Worm (Caenorhabditis elegans) whole organism, early embryonic: ENCODE measurements around the gene T08D10.3.

Experiments used
- B0310.2 ChIP-seq: sonication (generic microtip); optimal IDR thresholded peaks from 2 replicates; lab custom pipeline; 2016; ENCODE audit warnings: mild to moderate bottlenecking, missing genetic modification characterization, missing compliant biosample characterization
- aly-1 ChIP-seq: sonication (generic microtip); optimal IDR thresholded peaks from 2 replicates; lab custom pipeline; 2016; ENCODE audit warnings: missing genetic modification characterization, missing compliant biosample characterization
- ama-1 ChIP-seq: fragments of 150-350 bp; optimal IDR thresholded peaks from 2 replicates; lab custom pipeline; 2014
- ceh-36 ChIP-seq: sonication (generic microtip); optimal IDR thresholded peaks from 2 replicates; lab custom pipeline; 2016; ENCODE audit warnings: missing genetic modification characterization, inconsistent platforms, missing compliant biosample characterization
- ets-7 ChIP-seq: sonication (generic microtip); optimal IDR thresholded peaks from 2 replicates; lab custom pipeline; 2016; ENCODE audit warnings: missing genotype, missing genetic modification characterization, missing compliant biosample characterization
- hmbx-1 ChIP-seq: sonication (generic microtip); optimal IDR thresholded peaks from 2 replicates; lab custom pipeline; 2016; ENCODE audit warnings: mild to moderate bottlenecking, missing genetic modification characterization, missing compliant biosample characterization
- hnd-1 ChIP-seq: sonication (generic microtip); optimal IDR thresholded peaks from 2 replicates; lab custom pipeline; 2016; ENCODE audit warnings: missing genetic modification characterization, missing compliant biosample characterization
- pes-1 ChIP-seq: fragments of 200-800 bp; sonication (Bioruptor generic); IDR thresholded peaks from 2 replicates; pipeline ENCODE4 v1.3.6; 2022; ENCODE audit warnings: missing genetic modification reagents, missing genetic modification characterization, missing compliant biosample characterization
- scrt-1 ChIP-seq: fragments of 200-800 bp; sonication (Bioruptor generic); IDR thresholded peaks from 2 replicates; pipeline ENCODE4 v1.3.6; 2022; ENCODE audit warnings: missing genetic modification characterization, missing compliant biosample characterization
- tbx-11 ChIP-seq: fragments of 200-800 bp; sonication (Bioruptor generic); IDR thresholded peaks from 2 replicates; pipeline ENCODE4 v1.3.6; 2022; ENCODE audit warnings: missing genetic modification characterization, missing compliant biosample characterization

ce11 chrX:11974629-11975085 is 19.4 kb downstream of the T08D10.3 start, which contains the start of gene set-6:
- TF ChIP-seq hnd-1 (tag; lab: Kevin White, UChicago) (no peak), aly-1 (no peak), tbx-11 (GFP tag; lab: Robert Waterston, UW) (no peak), hmbx-1 (no peak), B0310.2 (tag; lab: Kevin White, UChicago) (no peak), ama-1 (no peak), ceh-36 (no peak), scrt-1 (GFP tag; lab: Robert Waterston, UW) (no peak), pes-1 (GFP tag; lab: Robert Waterston, UW) (no peak), ets-7 (tag; lab: Kevin White, UChicago) (no peak)
